Worm (Caenorhabditis elegans) whole organism, L4/young adult: ENCODE results near the gene C33G3.5.

Experiments
- W03F9.2 ChIP-seq: fragments of 150-350 bp; optimal IDR thresholded peaks from 2 replicates; lab custom pipeline; 2014; ENCODE audit warnings: missing biosample characterization, missing genetic modification characterization
- dao-5 ChIP-seq: sonication (generic microtip); optimal IDR thresholded peaks from 2 replicates; lab custom pipeline; 2016; ENCODE audit warnings: missing genotype, missing genetic modification characterization, moderate library complexity, missing compliant biosample characterization
- him-1 ChIP-seq: sonication (generic microtip); optimal IDR thresholded peaks from 2 replicates; lab custom pipeline; 2016; ENCODE audit warnings: missing genotype, missing genetic modification reagents, missing genetic modification characterization, missing compliant biosample characterization

The C33G3.5 gene

DNA sequence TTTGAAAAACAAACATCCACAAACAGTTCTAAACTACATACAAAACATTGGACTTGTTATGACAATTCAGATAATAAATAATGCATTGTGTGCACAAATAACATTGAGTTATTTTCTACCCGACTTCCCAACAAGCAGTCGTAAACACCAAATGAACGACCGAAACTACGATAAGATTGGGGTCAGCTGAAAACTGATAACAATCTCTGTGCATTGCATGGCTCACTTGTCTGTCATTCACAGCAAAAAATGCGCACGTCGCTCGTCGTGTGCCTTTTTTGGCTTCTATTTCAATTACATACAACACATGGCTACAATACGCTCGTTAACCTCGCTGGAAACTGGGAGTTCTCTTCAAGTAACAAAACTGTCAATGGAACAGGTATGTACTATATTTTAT lies 7.5 kb downstream of the C33G3.5 start, which contains the start of gene C33G3.4:
C33G3.4 (plus strand) TSS at position 213 of the 400 bp plus-strand sequence.
- peak; percentile 18 for TF ChIP-seq W03F9.2 (tag; lab: Kevin White, UChicago)
- TF ChIP-seq him-1 (tag; lab: Kevin White, UChicago), result no peak

- TF ChIP-seq dao-5 (tag; lab: Kevin White, UChicago), result no peak
- no peak for TF ChIP-seq W03F9.2 (tag; lab: Kevin White, UChicago)
- TF ChIP-seq him-1 (tag; lab: Kevin White, UChicago), result no peak
These were observed 8.9 kb downstream of the C33G3.5 start for ce11 chrX:14069528-14069927.

DNA sequence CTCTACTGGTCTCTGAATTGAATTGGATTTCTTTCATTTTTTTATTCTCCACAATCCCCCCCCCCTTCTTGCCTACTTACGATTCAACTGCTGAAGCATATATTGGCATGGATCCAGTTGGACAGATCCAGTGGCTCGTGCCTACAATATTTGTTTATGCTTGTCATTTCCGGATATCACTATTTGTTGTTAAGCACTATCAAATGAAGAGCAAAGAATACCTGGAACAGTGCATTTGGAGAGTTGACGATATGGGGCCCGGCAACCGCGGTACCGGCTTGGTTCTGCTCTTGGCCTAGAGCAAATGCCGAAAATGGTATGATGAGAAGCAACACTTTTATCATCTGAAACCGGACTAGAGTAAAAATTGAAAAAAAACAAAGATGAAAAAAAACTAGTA lies 10.8 kb downstream of the C33G3.5 start, which contains the start of gene lgc-21:
lgc-21 (minus strand) TSS at position 344 of the 400 bp plus-strand sequence.
- TF ChIP-seq W03F9.2 (tag; lab: Kevin White, UChicago), result no peak
- TF ChIP-seq dao-5 (tag; lab: Kevin White, UChicago), result no peak
- TF ChIP-seq him-1 (tag; lab: Kevin White, UChicago), result no peak

- TF ChIP-seq dao-5 (tag; lab: Kevin White, UChicago) (peak; percentile 90), him-1 (tag; lab: Kevin White, UChicago) (peak; percentile 97), W03F9.2 (tag; lab: Kevin White, UChicago) (peak; percentile 58)
These were observed 14.6 kb downstream of the C33G3.5 start for ce11 chrX:14063830-14064229.

DNA sequence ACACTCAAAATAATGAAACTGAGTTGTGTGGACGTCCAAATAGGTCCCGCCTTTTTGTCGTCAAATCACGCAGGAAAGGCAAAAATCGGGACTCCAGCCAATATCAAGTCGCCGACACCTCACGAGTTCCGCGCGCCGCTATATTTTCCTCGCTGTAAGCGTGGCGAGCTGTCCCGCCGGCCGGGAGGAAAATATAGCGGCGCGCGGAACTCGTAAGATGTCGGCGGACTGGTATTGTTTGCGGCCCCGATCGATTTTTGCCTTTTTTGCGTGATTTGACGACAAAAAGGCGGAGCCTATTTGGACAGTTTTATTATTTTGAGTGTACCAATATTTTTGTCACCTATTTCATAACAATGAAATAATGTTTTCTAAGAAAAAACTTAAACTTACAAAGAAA lies 15.7 kb downstream of the C33G3.5 start:
- TF ChIP-seq him-1 (tag; lab: Kevin White, UChicago) (no peak), dao-5 (tag; lab: Kevin White, UChicago) (no peak), W03F9.2 (tag; lab: Kevin White, UChicago) (no peak)

DNA sequence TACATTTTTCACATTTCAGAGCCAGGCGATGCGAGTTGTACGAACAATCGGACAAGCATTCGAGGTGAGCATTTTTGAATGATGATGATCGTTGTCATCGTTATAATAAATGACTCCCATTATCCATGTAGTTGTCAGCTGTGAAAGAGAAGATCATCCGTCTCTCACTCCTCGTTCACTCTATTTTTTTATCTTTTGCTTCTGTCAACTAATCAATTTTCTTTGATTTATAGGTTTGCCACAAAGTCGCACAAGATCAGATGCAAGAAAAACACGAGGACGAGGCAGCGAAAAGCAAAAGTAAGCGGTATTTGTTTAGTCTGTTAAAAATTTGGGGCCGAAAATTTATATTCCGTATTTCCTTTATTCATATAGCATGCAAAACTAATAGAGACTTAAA lies 21.9 kb downstream of the C33G3.5 start:
- TF ChIP-seq him-1 (tag; lab: Kevin White, UChicago), result no peak
- TF ChIP-seq W03F9.2 (tag; lab: Kevin White, UChicago), result no peak

ce11 chrX:14055715-14056114 lies 22.8 kb downstream of the C33G3.5 start:
- TF ChIP-seq W03F9.2 (tag; lab: Kevin White, UChicago) (no peak), dao-5 (tag; lab: Kevin White, UChicago) (no peak), him-1 (tag; lab: Kevin White, UChicago) (no peak)

DNA sequence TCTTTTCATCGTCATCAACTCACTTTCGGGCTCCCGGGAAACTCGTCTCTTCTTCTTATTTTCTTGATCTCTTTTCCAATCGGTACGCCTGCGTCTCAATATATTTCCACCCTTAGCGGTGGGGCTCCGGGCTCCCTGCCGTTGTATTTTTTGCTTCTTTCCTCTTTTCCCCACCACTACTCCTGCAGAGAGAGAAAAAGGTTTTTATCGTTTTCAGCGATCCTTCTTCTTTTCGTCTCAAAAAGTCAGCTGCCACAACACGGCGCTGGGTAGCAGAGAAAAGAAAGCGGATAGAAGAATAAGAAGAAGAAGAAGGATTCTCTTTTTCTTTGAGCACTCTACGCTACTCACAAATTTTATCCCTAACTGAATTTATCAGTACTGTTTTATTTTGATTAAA lies 23.7 kb downstream of the C33G3.5 start:
- TF ChIP-seq him-1 (tag; lab: Kevin White, UChicago), result no peak
- TF ChIP-seq dao-5 (tag; lab: Kevin White, UChicago), result no peak
- TF ChIP-seq W03F9.2 (tag; lab: Kevin White, UChicago), result no peak

DNA sequence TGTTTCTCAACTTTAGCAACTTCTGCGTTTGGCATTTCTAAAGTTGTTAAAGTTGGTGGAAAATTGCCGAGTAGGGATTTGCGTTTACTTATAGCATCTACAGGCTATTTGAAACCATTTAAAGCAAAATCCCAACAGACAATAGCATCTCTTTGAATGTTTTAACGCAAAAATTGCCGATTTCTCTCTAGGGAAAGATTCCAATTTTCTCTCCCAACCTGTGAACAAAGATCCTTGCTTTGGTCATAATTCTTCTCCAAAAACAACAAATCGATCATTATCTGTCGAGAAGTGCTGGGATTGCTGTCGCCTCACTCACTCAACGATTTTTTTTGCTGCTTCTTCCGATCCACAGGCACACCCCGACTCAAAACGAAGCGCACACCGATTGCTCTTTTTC lies 24.7 kb downstream of the C33G3.5 start:
- TF ChIP-seq dao-5 (tag; lab: Kevin White, UChicago), result no peak
- TF ChIP-seq W03F9.2 (tag; lab: Kevin White, UChicago), result no peak
- no peak for TF ChIP-seq him-1 (tag; lab: Kevin White, UChicago)

DNA sequence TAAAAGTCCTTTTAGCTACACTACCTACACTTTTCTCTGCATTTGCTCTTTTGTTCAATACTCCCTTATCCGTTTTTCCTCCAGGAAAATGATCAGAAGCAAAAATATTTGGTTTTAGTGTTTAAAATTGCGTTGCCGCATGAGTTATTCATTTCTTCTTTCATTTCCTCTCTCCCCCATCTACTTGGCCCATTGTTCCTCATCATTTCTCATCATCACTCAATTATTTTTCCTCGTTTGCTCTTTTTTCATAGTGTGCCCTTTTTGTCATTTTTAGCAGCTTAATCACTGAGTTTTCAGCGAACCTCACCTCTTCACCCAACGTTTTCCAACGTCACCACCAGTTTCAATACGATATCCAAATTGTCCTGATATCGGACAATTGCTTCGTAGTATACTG lies 29.2 kb downstream of the C33G3.5 start, which contains the start of gene dyc-1:
dyc-1 (plus strand) TSS at position 301 of the 400 bp plus-strand sequence.
- TF ChIP-seq him-1 (tag; lab: Kevin White, UChicago), result no peak
- TF ChIP-seq dao-5 (tag; lab: Kevin White, UChicago), result no peak
- TF ChIP-seq W03F9.2 (tag; lab: Kevin White, UChicago), result no peak

- TF ChIP-seq W03F9.2 (tag; lab: Kevin White, UChicago) (no peak), dao-5 (tag; lab: Kevin White, UChicago) (no peak), him-1 (tag; lab: Kevin White, UChicago) (no peak)
These were observed 30.9 kb downstream of the C33G3.5 start for ce11 chrX:14047609-14048008.

DNA sequence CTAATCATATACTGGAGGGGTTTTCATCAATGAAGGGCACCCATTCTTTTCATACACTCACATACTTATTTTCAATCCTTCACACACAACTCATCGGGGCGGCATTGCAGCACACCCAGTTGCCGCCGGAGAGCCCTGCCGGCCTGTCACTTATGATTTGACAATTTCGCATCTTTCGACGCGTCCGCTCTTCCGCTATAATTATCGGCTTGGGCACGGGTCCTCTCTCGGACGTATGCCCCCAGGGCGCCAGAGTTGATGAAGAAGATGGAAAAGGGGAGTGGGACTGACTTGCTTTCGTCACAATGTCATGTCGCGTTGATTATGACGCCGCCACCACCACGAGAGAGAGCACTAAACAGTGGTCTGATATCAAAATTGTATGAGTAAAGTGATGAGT lies 34.1 kb downstream of the C33G3.5 start:
- TF ChIP-seq him-1 (tag; lab: Kevin White, UChicago), result no peak
- no peak for TF ChIP-seq dao-5 (tag; lab: Kevin White, UChicago)
- no peak for TF ChIP-seq W03F9.2 (tag; lab: Kevin White, UChicago)

- no peak for TF ChIP-seq dao-5 (tag; lab: Kevin White, UChicago)
- no peak for TF ChIP-seq W03F9.2 (tag; lab: Kevin White, UChicago)
- no peak for TF ChIP-seq him-1 (tag; lab: Kevin White, UChicago)
These were observed 39.2 kb downstream of the C33G3.5 start for ce11 chrX:14039293-14039692.

ce11 chrX:14033494-14033893 lies 45.0 kb downstream of the C33G3.5 start, which contains the start of gene arrd-25:
arrd-25 (plus strand) TSS chrX:14033794.
- TF ChIP-seq him-1 (tag; lab: Kevin White, UChicago) (no peak), dao-5 (tag; lab: Kevin White, UChicago) (no peak), W03F9.2 (tag; lab: Kevin White, UChicago) (no peak)
